Fruit fly (Drosophila melanogaster) Kc167 (cell line): ENCODE results near the gene CG13022.

ENCODE experiments used
- Myc ChIP-seq: fragments of >200 bp; optimal IDR thresholded peaks from 2 replicates; lab custom pipeline; 2017; ENCODE audit warnings: missing external identifiers
- h ChIP-seq: fragments of >200 bp; optimal IDR thresholded peaks from 3 replicates; lab custom pipeline; 2018; ENCODE audit warnings: missing external identifiers
- psq ChIP-seq: fragments of >200 bp; optimal IDR thresholded peaks from 2 replicates; lab custom pipeline; 2017; ENCODE audit warnings: missing external identifiers
- ttk ChIP-seq: sonication (Bioruptor generic); optimal IDR thresholded peaks from 2 replicates; lab custom pipeline; 2017; ENCODE audit warnings: missing external identifiers

DNA sequence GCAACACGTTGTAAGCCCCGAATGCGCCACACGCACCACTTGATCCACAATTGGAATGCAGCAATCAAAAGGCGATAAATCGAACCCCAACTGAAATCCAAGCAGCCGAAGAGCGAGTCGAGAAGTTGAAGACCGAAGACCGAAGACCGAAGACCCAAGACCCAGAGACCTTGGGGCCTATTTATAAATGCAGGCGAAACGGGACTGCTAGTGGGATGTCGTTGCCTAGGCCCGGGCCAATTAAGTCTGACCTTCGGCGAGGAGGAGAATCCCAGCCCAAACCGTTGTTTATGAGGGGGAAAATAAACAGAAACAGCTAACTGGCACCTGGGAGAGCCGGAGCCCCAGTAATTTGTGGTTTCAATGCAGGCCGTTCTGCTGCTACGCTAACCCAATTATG, 2.1 kb downstream of the CG13022 start:
- TF ChIP-seq Myc (no peak), h (no peak), ttk (lab: Kevin White, UChicago) (no peak), psq (lab: Kevin White, UChicago) (no peak)
